Worm (Caenorhabditis elegans): ENCODE data around the gene ifd-2.

The ifd-2 gene

DNA sequence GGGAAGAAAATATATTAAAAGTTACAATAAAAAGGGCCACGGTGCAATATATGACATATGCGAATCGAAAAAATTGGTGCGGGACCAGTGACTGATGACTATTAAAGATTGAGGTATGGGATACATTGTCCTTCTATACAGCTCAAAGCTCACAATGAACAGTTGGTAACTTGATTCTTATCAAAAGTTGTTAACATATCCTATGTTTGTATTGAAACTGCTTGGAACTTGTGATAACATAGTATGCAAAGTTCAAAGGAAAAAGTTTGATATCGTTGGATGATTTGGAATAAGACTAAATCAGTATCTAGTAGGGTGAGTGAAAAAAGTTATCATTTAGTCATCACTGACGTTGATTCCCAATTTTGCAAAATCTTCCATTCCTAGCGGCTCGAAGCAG, 2.3 kb upstream of the ifd-2 start:
- TF ChIP-seq unc-62 (GFP tag; optimal IDR thresholded peaks at IDR 0.05 in 1 of 2) (peak in 1 of 2 experiments; percentile 64), unc-62 (tag; optimal IDR thresholded peaks at IDR 0.05) (no peak), aha-1 (tag) (peak; percentile 83), daf-8 (GFP tag; IDR thresholded peaks at IDR 0.05) (no peak), nhr-102 (tag; optimal IDR thresholded peaks at IDR 0.05) (no peak)

ce11 chrX:813063-813462, 2.7 kb downstream of the ifd-2 start, which contains the start of gene F25E2.3:
Gene F25E2.3 (minus strand): TSS chrX:813163.
- TF ChIP-seq daf-16 (GFP tag; optimal IDR thresholded peaks at IDR 0.05) (no peak), daf-16 (tag; optimal IDR thresholded peaks at IDR 0.05) (peak; percentile 42), zip-11 (GFP tag; IDR thresholded peaks at IDR 0.05) (no peak)

DNA sequence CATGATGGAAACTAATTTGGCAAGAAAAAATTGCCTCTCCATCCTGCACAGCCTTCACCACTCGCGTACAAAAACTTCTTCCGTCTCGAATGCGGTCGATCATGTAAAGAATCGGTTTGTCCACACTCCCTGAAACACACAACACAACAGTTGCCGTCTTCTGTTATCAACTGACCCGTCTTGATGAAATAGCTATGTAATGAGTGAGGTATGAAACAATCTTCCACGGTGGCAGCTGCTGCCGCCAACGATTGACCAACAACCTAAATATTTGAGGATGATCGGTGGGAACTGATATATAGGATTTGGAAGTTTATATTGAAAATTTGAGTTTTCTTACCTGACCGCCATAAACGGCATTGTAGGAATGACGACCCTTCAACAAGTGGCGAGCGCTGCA, 3.5 kb downstream of the ifd-2 start:
- TF ChIP-seq hlh-11 (tag; optimal IDR thresholded peaks at IDR 0.05) (peak; percentile 2), pqm-1 (tag; optimal IDR thresholded peaks at IDR 0.05) (no peak), jun-1 (tag; optimal IDR thresholded peaks at IDR 0.05) (no peak), cey-2 (tag; optimal IDR thresholded peaks at IDR 0.05; ENCODE audit: borderline replicate concordance, insufficient read depth) (no peak), hlh-30 (tag; optimal IDR thresholded peaks at IDR 0.05; ENCODE audit: insufficient read depth) (peak; percentile 10), mes-2 (tag; optimal IDR thresholded peaks at IDR 0.05; ENCODE audit: poor library complexity, severe bottlenecking) (peak; percentile 6), dmd-6 (GFP tag; IDR thresholded peaks at IDR 0.05) (peak; percentile 21; the same call in 1 of the 2 replicates), daf-16 (GFP tag; optimal IDR thresholded peaks at IDR 0.05) (peak in 1 of 2 experiments; percentile 38), daf-16 (tag; optimal IDR thresholded peaks at IDR 0.05) (peak; percentile 30), php-3 (GFP tag; IDR thresholded peaks at IDR 0.05) (no peak), nhr-28 (tag; optimal IDR thresholded peaks at IDR 0.05) (peak; percentile 3), unc-62 (GFP tag; optimal IDR thresholded peaks at IDR 0.05 in 1 of 2) (no peak), unc-62 (tag; optimal IDR thresholded peaks at IDR 0.05) (no peak), Y5F2A.4 (GFP tag; optimal IDR thresholded peaks at IDR 0.05) (no peak), daf-19 (GFP tag; conservative IDR thresholded peaks at IDR 0.05) (no peak)

DNA sequence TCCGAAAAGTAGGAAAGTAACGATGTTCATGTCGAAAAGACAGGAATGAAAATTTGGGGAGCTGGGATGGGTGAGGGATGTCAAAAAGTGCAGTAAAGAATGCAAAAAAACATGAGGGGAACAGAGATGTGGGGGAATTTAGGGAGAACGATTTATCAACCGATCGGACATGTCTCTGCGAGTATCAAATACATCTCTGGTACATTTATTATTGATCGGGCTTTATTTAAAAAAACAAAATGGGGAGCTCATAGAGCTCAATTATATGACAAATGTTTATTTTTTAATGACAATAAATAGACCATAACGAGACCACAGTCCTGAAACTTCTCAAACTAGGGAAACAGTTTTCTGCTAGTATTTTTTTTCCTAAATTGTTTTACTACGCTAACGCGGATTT, 5.0 kb downstream of the ifd-2 start, which contains the start of gene F25E2.2:
TSS of gene F25E2.2 (minus strand) at position 101 of the 400 bp plus-strand sequence.
- no peak for TF ChIP-seq mxl-3 (GFP tag; optimal IDR thresholded peaks at IDR 0.05)
- TF ChIP-seq ceh-32 (tag; optimal IDR thresholded peaks at IDR 0.05; ENCODE audit: poor library complexity): no peak
- TF ChIP-seq hlh-11 (tag; optimal IDR thresholded peaks at IDR 0.05): no peak
- TF ChIP-seq ztf-11 (tag; optimal IDR thresholded peaks at IDR 0.05): no peak
- TF ChIP-seq daf-8 (GFP tag; IDR thresholded peaks at IDR 0.05): no peak
- no peak for TF ChIP-seq fos-1 (tag; optimal IDR thresholded peaks at IDR 0.05)
- no peak for TF ChIP-seq ces-1 (GFP tag; optimal IDR thresholded peaks at IDR 0.05)
- TF ChIP-seq mep-1 (tag; optimal IDR thresholded peaks at IDR 0.05): no peak
- TF ChIP-seq ZK337.2 (GFP tag; IDR thresholded peaks at IDR 0.05): no peak
- TF ChIP-seq vab-7 (GFP tag; IDR thresholded peaks at IDR 0.05): no peak
- TF ChIP-seq lin-39 (tag; optimal IDR thresholded peaks at IDR 0.05): no peak
- TF ChIP-seq Y48G9A.11 (GFP tag; IDR thresholded peaks at IDR 0.05): no peak
- TF ChIP-seq unc-62 (GFP tag; optimal IDR thresholded peaks at IDR 0.05 in 1 of 2): no peak
- no peak for TF ChIP-seq unc-62 (tag; optimal IDR thresholded peaks at IDR 0.05)
- no peak for TF ChIP-seq lin-38 (GFP tag; IDR thresholded peaks at IDR 0.05)
- TF ChIP-seq spr-3 (GFP tag; optimal IDR thresholded peaks at IDR 0.05): no peak
- TF ChIP-seq mdl-1 (tag; optimal IDR thresholded peaks at IDR 0.05): no peak

ce11 chrX:806515-806914, 9.2 kb downstream of the ifd-2 start:
- TF ChIP-seq zip-11 (GFP tag; IDR thresholded peaks at IDR 0.05): no peak
- TF ChIP-seq zfp-2 (tag; optimal IDR thresholded peaks at IDR 0.05): peak; percentile 90
- peak; percentile 70 for TF ChIP-seq nhr-41 (GFP tag; IDR thresholded peaks at IDR 0.05)
- peak; percentile 48 for TF ChIP-seq snpc-4 (tag; optimal IDR thresholded peaks at IDR 0.05)
- TF ChIP-seq nhr-76 (tag; optimal IDR thresholded peaks at IDR 0.05): peak; percentile 83
- TF ChIP-seq T26A8.4 (GFP tag; IDR thresholded peaks at IDR 0.05): peak; percentile 99
- peak; percentile 68; the same call in 1 of the 2 replicates for TF ChIP-seq daf-8 (GFP tag; IDR thresholded peaks at IDR 0.05)
- peak; percentile 92 for TF ChIP-seq arid-1 (GFP tag; conservative IDR thresholded peaks at IDR 0.05)
- TF ChIP-seq lsy-2 (tag; optimal IDR thresholded peaks at IDR 0.05): peak; percentile 94 to 97
- TF ChIP-seq ama-1 (optimal IDR thresholded peaks at IDR 0.05): no peak
- peak; percentile 82 for TF ChIP-seq ztf-11 (tag; optimal IDR thresholded peaks at IDR 0.05)
- peak; percentile 92 for TF ChIP-seq zag-1 (tag; optimal IDR thresholded peaks at IDR 0.05)
- TF ChIP-seq lin-29 (GFP tag; IDR thresholded peaks at IDR 0.05): peak; percentile 97
- peak; percentile 91 for TF ChIP-seq D1046.2 (GFP tag; IDR thresholded peaks at IDR 0.05)
- TF ChIP-seq mes-2 (tag; optimal IDR thresholded peaks at IDR 0.05; ENCODE audit: poor library complexity, severe bottlenecking): peak; percentile 98
- TF ChIP-seq madf-9 (GFP tag; conservative IDR thresholded peaks at IDR 0.05): peak; percentile 96
- peak; percentile 86 for TF ChIP-seq lin-39 (tag; optimal IDR thresholded peaks at IDR 0.05)
- peak; percentile 97 for TF ChIP-seq hlh-11 (tag; optimal IDR thresholded peaks at IDR 0.05)

Data from whole organism, L4 larva.